Fruit fly (Drosophila melanogaster): ENCODE results near the gene Srx.

The Srx gene

DNA sequence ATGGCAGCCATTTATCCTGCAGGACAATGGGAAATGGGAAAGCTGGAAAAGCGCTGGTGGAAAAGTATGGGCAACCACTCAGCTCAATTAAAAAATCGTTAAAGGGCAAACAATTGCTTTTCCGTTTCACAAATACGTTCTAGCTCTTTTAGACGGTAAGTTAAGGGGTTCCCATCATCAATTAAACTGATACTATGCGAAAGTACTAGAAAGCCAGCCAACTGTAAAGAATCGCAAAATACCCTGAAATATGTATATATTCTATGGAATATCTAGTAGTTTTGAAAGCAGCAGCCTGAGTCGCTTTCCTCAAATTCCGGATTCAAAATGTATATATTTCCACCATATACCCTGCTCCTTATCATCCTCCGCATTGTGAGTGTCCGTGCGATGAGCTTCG, 26.6 kb downstream of the Srx start, which contains the start of gene CG12985:
Gene CG12985, plus strand, starts transcription at position 301 of the 400 bp plus-strand sequence.
- no peak for TF ChIP-seq Snoo (tag; optimal IDR thresholded peaks at IDR 0.05)

- TF ChIP-seq Pif1B (GFP tag; optimal IDR thresholded peaks at IDR 0.05) (no peak), CG4496 (GFP tag; IDR thresholded peaks at IDR 0.05) (0 out of 3 replicates have a peak, but pooled peaks have one; percentile 12)
Measured at dm6 chrX:17884567-17884966, 27.8 kb downstream of the Srx start.

DNA sequence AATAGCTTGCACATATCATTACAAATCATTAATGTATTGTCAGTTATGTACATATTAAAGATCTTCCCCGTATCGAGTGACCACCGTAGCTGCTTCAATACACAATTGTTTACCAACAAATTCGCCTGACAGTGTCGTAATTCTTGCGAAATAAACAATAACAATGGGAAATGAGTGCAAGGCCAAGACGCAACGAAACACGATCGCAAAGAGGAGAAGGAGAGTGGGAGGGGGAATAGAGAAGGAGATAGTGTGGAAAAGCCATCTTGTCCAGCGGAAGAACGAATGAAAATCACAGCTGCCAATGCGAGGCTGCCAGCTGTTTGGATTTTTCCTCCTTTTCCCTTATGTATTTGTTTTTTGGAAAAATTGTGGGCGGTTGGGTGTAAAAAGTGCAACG, 28.5 kb downstream of the Srx start:
- TF ChIP-seq CG9948 (tag; optimal IDR thresholded peaks at IDR 0.05) (no peak), EcR (GFP tag; optimal IDR thresholded peaks at IDR 0.05) (peak; percentile 37), fd96Ca (GFP tag; IDR thresholded peaks at IDR 0.05) (no peak)

DNA sequence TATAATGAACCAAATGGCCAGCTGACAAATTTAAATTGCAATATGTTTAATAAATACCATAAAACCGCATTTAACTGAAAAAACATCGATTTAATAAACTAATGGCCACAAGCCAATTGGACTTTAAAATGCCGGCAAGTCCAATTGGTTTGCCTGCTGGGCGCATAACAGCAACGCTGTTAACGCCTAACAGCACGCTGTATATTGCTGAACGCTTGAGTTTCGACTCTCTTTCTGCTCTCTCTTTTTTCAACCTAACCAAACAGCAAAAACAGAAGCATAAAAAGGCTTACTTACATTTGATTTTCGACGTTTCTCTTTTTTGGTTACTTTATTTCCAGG, 29.3 kb downstream of the Srx start:
- no peak for TF ChIP-seq Pif1A (GFP tag; optimal IDR thresholded peaks at IDR 0.05)
- no peak for TF ChIP-seq CG32121 (GFP tag; IDR thresholded peaks at IDR 0.05)
- TF ChIP-seq CG14655 (GFP tag; optimal IDR thresholded peaks at IDR 0.05) = no peak
- no peak for TF ChIP-seq rn (GFP tag; IDR thresholded peaks at IDR 0.05)
- no peak for TF ChIP-seq CG10348 (GFP tag; IDR thresholded peaks at IDR 0.05)
- TF ChIP-seq CG34367 (tag; optimal IDR thresholded peaks at IDR 0.05) = no peak
- TF ChIP-seq CG17806 (tag; optimal IDR thresholded peaks at IDR 0.05) = no peak
- TF ChIP-seq CG4496 (GFP tag; IDR thresholded peaks at IDR 0.05) = no peak
- TF ChIP-seq gl (tag; optimal IDR thresholded peaks at IDR 0.05) = no peak
- TF ChIP-seq D1 (tag; optimal IDR thresholded peaks at IDR 0.05) = no peak

DNA sequence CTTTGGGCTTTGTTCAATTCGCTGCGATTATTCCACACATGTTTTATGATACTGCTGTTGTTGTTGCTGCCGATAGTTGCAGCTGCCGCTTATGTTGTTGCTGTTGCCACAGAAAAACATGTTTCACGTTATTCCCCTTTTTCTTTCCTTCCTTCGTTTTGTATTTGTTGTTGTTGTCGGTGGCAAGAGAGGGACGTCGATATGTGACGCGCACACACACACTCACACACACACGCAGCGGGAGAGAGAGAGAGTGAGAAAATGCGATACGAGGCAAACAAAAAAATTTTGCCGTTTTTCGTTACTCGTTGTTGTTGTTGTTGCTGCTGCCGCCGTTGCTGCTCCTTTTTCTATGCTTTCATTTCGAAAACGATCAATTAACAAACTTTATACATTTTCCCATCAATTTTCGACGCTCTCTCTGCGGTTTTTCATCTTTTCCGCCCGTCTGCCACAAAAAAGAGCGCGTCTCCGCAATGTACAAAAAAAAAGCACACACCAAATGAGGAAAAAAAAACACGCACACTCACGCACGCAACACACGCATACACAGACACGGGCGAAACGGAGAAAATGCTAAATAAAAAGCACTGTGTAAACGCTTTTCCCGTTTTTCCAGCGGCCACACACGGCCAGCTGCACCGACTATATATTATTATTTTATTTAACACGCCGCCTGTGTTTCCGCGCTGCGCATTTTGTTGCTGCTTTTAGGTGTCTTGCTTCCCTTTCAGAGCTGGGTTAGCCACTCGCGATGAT, 29.9 kb downstream of the Srx start:
- TF ChIP-seq Ets98B (GFP tag; IDR thresholded peaks at IDR 0.05) = no peak
- TF ChIP-seq CG4496 (GFP tag; IDR thresholded peaks at IDR 0.05) = peak; percentile 70; the same call in 2 of the 3 replicates
- TF ChIP-seq rn (GFP tag; IDR thresholded peaks at IDR 0.05) = no peak
- TF ChIP-seq CG8301 (tag; optimal IDR thresholded peaks at IDR 0.05) = peak; percentile 69
- peak; percentile 61 for TF ChIP-seq CG34367 (tag; optimal IDR thresholded peaks at IDR 0.05)
- peak; percentile 4 for TF ChIP-seq D1 (tag; optimal IDR thresholded peaks at IDR 0.05)
- TF ChIP-seq CG13204 (GFP tag; optimal IDR thresholded peaks at IDR 0.05) = peak; percentile 84
- peak; percentile 62; the same call in 1 of the 3 replicates for TF ChIP-seq fd96Ca (GFP tag; IDR thresholded peaks at IDR 0.05)
- peak; percentile 57 for TF ChIP-seq Pif1A (GFP tag; optimal IDR thresholded peaks at IDR 0.05)
- no peak for TF ChIP-seq CG10348 (GFP tag; IDR thresholded peaks at IDR 0.05)
- peak; percentile 46 for TF ChIP-seq CG9948 (tag; optimal IDR thresholded peaks at IDR 0.05)
- peak; percentile 43 for TF ChIP-seq CG17806 (tag; optimal IDR thresholded peaks at IDR 0.05)
- 0 out of 2 replicates have a peak, but pooled peaks have one; percentile 26 for TF ChIP-seq CG32121 (GFP tag; IDR thresholded peaks at IDR 0.05)
- TF ChIP-seq Snoo (tag; optimal IDR thresholded peaks at IDR 0.05) = peak; percentile 26
- TF ChIP-seq Pif1B (GFP tag; optimal IDR thresholded peaks at IDR 0.05) = peak; percentile 28
- TF ChIP-seq gl (tag; optimal IDR thresholded peaks at IDR 0.05) = peak; percentile 84
- peak; percentile 69 for TF ChIP-seq EcR (GFP tag; optimal IDR thresholded peaks at IDR 0.05)
- peak; percentile 68 for TF ChIP-seq CG8159 (tag; optimal IDR thresholded peaks at IDR 0.05)
- peak; percentile 62 for TF ChIP-seq CG12605 (GFP tag; IDR thresholded peaks at IDR 0.05)
- TF ChIP-seq CG14655 (GFP tag; optimal IDR thresholded peaks at IDR 0.05) = peak; percentile 83
- TF ChIP-seq CG15710 (tag; optimal IDR thresholded peaks at IDR 0.05) = peak; percentile 61

DNA sequence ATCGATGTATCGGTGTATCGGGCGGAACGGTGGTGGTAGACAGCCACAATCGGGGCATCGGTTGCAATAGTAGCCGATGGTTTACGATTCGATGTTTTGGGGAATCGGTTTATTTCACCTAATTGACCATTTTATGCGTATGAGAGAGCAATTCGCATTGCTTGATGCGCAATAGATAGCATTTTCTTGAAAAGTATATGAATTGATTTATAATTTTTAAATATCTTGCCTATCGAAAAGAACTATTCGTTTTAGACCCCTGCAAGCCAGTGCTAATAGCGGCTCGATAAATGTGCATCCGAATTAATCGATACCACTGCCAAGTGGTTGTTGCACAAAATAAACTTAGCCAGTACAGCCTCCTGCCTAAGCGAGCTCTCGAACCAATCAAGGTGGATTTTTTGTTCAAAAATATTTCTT, 30.4 kb downstream of the Srx start, which contains the start of gene mnb:
Gene mnb, minus strand, starts transcription at position 15 of the 420 bp plus-strand sequence.
- TF ChIP-seq rn (GFP tag; IDR thresholded peaks at IDR 0.05) (no peak), CG32121 (GFP tag; IDR thresholded peaks at IDR 0.05) (no peak), CG12605 (GFP tag; IDR thresholded peaks at IDR 0.05) (no peak), CG8301 (tag; optimal IDR thresholded peaks at IDR 0.05) (no peak), Pif1B (GFP tag; optimal IDR thresholded peaks at IDR 0.05) (no peak), CG8159 (tag; optimal IDR thresholded peaks at IDR 0.05) (no peak), gl (tag; optimal IDR thresholded peaks at IDR 0.05) (no peak), fd96Ca (GFP tag; IDR thresholded peaks at IDR 0.05) (no peak), CG10348 (GFP tag; IDR thresholded peaks at IDR 0.05) (no peak), D1 (tag; optimal IDR thresholded peaks at IDR 0.05) (no peak), CG9948 (tag; optimal IDR thresholded peaks at IDR 0.05) (no peak)

dm6 chrX:17887877-17888276, 31.1 kb downstream of the Srx start, which contains the start of gene CG6788:
TSS of gene CG6788 (plus strand) at chrX:17888177.
- TF ChIP-seq rn (GFP tag; IDR thresholded peaks at IDR 0.05) (no peak), CG8301 (tag; optimal IDR thresholded peaks at IDR 0.05) (no peak), EcR (GFP tag; optimal IDR thresholded peaks at IDR 0.05) (no peak), gl (tag; optimal IDR thresholded peaks at IDR 0.05) (no peak), Pif1B (GFP tag; optimal IDR thresholded peaks at IDR 0.05) (no peak), D1 (tag; optimal IDR thresholded peaks at IDR 0.05) (no peak), fd96Ca (GFP tag; IDR thresholded peaks at IDR 0.05) (no peak), CG15710 (tag; optimal IDR thresholded peaks at IDR 0.05) (no peak), CG17806 (tag; optimal IDR thresholded peaks at IDR 0.05) (no peak), CG10348 (GFP tag; IDR thresholded peaks at IDR 0.05) (no peak), CG9948 (tag; optimal IDR thresholded peaks at IDR 0.05) (no peak), CG4496 (GFP tag; IDR thresholded peaks at IDR 0.05) (no peak), CG34367 (tag; optimal IDR thresholded peaks at IDR 0.05) (no peak)

All from whole organism, pupa.